Fruit fly (Drosophila melanogaster) whole organism, wandering third instar larva: ENCODE results near the gene lwr.

Source experiments
- Abd-B ChIP-seq: fragments of >200 bp; optimal IDR thresholded peaks from 2 replicates; lab custom pipeline; 2017; ENCODE audit warnings: missing biosample characterization, missing genetic modification characterization
- CG32264 ChIP-seq: fragments of 200-800 bp; sonication (Bioruptor generic); optimal IDR thresholded peaks from 2 replicates; lab custom pipeline; 2016; ENCODE audit warnings: missing biosample characterization, missing genetic modification characterization
- CrebA ChIP-seq: fragments of 200-800 bp; sonication (Bioruptor generic); optimal IDR thresholded peaks from 2 replicates; lab custom pipeline; 2016; ENCODE audit warnings: missing biosample characterization, mild to moderate bottlenecking, missing genetic modification characterization, borderline replicate concordance
- Dfd ChIP-seq: fragments of >200 bp; optimal IDR thresholded peaks from 2 replicates; lab custom pipeline; 2017; ENCODE audit warnings: missing biosample characterization, missing genetic modification characterization
- Dif ChIP-seq: fragments of 200-275, 200-300 bp; sonication (Bioruptor generic); optimal IDR thresholded peaks from 2 replicates; lab custom pipeline; 2018; ENCODE audit warnings: missing biosample characterization, missing genetic modification characterization; ENCODE audit not compliant: partially characterized antibody
- GATAd ChIP-seq: sonication (Bioruptor generic); optimal IDR thresholded peaks from 2 replicates; lab custom pipeline; 2016; ENCODE audit warnings: missing biosample characterization, missing genetic modification characterization
- HLH106 ChIP-seq: fragments of 200-800 bp; optimal IDR thresholded peaks from 3 replicates; lab custom pipeline; 2019; ENCODE audit warnings: missing biosample characterization, mild to moderate bottlenecking, missing genetic modification characterization, moderate library complexity
- Hnf4 ChIP-seq: fragments of 200-800 bp; sonication (Bioruptor generic); optimal IDR thresholded peaks from 2 replicates; lab custom pipeline; 2016; ENCODE audit warnings: missing biosample characterization, mild to moderate bottlenecking, missing genetic modification characterization
- Hr78 ChIP-seq: fragments of >200 bp; optimal IDR thresholded peaks from 2 replicates; lab custom pipeline; 2017; ENCODE audit warnings: missing biosample characterization, missing genetic modification characterization
- Hr83 ChIP-seq: fragments of 200-300 bp; sonication (Bioruptor generic); optimal IDR thresholded peaks from 2 replicates; lab custom pipeline; 2016; ENCODE audit warnings: missing biosample characterization, mild to moderate bottlenecking, missing genetic modification characterization, moderate library complexity; ENCODE audit not compliant: poor library complexity, severe bottlenecking
- Jra ChIP-seq: sonication (Bioruptor generic); optimal IDR thresholded peaks from 2 replicates; lab custom pipeline; 2016; ENCODE audit warnings: missing biosample characterization, missing genetic modification characterization
- Myc ChIP-seq: fragments of >200 bp; optimal IDR thresholded peaks from 2 replicates; lab custom pipeline; 2017
- N ChIP-seq: fragments of >200 bp; optimal IDR thresholded peaks from 2 replicates; lab custom pipeline; 2018; ENCODE audit warnings: missing biosample characterization, missing external identifiers, missing genetic modification characterization
- OdsH ChIP-seq: fragments of 200-800 bp; sonication (Bioruptor generic); optimal IDR thresholded peaks from 2 replicates; lab custom pipeline; 2016; ENCODE audit warnings: missing biosample characterization, mild to moderate bottlenecking, missing genetic modification characterization
- Rel ChIP-seq, 2 experiments: fragments of 200-800 bp; sonication (Bioruptor generic) in 1 of 2; optimal IDR thresholded peaks; 2 replicates in 1 of 2; 3 replicates in 1 of 2; lab custom pipeline; 2016 to 2019; ENCODE audit warnings: mild to moderate bottlenecking in 2 of 2, missing biosample characterization in 2 of 2, missing genetic modification characterization in 2 of 2, moderate library complexity in 1 of 2
- Sp1 ChIP-seq: fragments of 200-800 bp; sonication (Bioruptor generic); optimal IDR thresholded peaks from 3 replicates; lab custom pipeline; 2019; ENCODE audit warnings: missing biosample characterization, mild to moderate bottlenecking, missing genetic modification characterization, moderate library complexity
- Vsx2 ChIP-seq: fragments of 200-300, 225-300 bp; sonication (Bioruptor generic); optimal IDR thresholded peaks from 2 replicates; lab custom pipeline; 2018; ENCODE audit warnings: missing biosample characterization, missing genetic modification characterization; ENCODE audit not compliant: partially characterized antibody
- br ChIP-seq: fragments of 200-800 bp; sonication (Bioruptor generic); optimal IDR thresholded peaks from 2 replicates; lab custom pipeline; 2016; ENCODE audit warnings: missing biosample characterization, missing genetic modification characterization
- brk ChIP-seq: fragments of 200-800 bp; sonication (Bioruptor generic); optimal IDR thresholded peaks from 2 replicates; lab custom pipeline; 2016; ENCODE audit warnings: missing biosample characterization, mild to moderate bottlenecking, missing genetic modification characterization
- dl ChIP-seq, 2 experiments: fragments of 175-275, 200-275 bp in 1 of 2; fragments of 200-275 bp in 1 of 2; sonication (Bioruptor generic); optimal IDR thresholded peaks; lab custom pipeline; 2018; ENCODE audit warnings: mild to moderate bottlenecking in 2 of 2, missing biosample characterization in 2 of 2, missing genetic modification characterization in 2 of 2, moderate library complexity in 2 of 2; ENCODE audit not compliant: partially characterized antibody in 2 of 2, insufficient read depth in 1 of 2
- dmrt93B ChIP-seq: fragments of 200-800 bp; sonication (Bioruptor generic); optimal IDR thresholded peaks from 2 replicates; lab custom pipeline; 2018; ENCODE audit warnings: missing biosample characterization, mild to moderate bottlenecking, missing genetic modification characterization
- dsf ChIP-seq: sonication (Bioruptor generic); optimal IDR thresholded peaks from 2 replicates; lab custom pipeline; 2016; ENCODE audit warnings: missing biosample characterization, missing genetic modification characterization, borderline replicate concordance
- foxo ChIP-seq, 2 experiments: fragments of 200-800 bp; sonication (Bioruptor generic); optimal IDR thresholded peaks; 2 replicates in 1 of 2; 3 replicates in 1 of 2; lab custom pipeline; 2016 to 2017; ENCODE audit warnings: missing biosample characterization in 2 of 2, missing genetic modification characterization in 2 of 2
- fru ChIP-seq: fragments of 200-800 bp; sonication (Bioruptor generic); optimal IDR thresholded peaks from 3 replicates; lab custom pipeline; 2016; ENCODE audit warnings: missing biosample characterization, mild to moderate bottlenecking, missing genetic modification characterization
- h ChIP-seq: fragments of 200-800 bp; sonication (Bioruptor generic); optimal IDR thresholded peaks from 3 replicates; lab custom pipeline; 2016; ENCODE audit warnings: missing biosample characterization, mild to moderate bottlenecking, missing genetic modification characterization
- jim ChIP-seq: fragments of 175-275, 200-325 bp; sonication (Bioruptor generic); optimal IDR thresholded peaks from 2 replicates; lab custom pipeline; 2016; ENCODE audit warnings: missing biosample characterization, mild to moderate bottlenecking, missing genetic modification characterization
- pan ChIP-seq: fragments of >200 bp; optimal IDR thresholded peaks from 2 replicates; lab custom pipeline; 2017
- psq ChIP-seq: fragments of 200-800 bp; sonication (Bioruptor generic); optimal IDR thresholded peaks from 3 replicates; lab custom pipeline; 2017; ENCODE audit warnings: missing biosample characterization, mild to moderate bottlenecking, missing genetic modification characterization, moderate library complexity
- rgr ChIP-seq: fragments of 200-800 bp; sonication (Bioruptor generic); optimal IDR thresholded peaks from 3 replicates; lab custom pipeline; 2016; ENCODE audit warnings: missing biosample characterization, mild to moderate bottlenecking, missing genetic modification characterization
- sage ChIP-seq: fragments of 200-800 bp; sonication (Bioruptor generic); optimal IDR thresholded peaks from 2 replicates; lab custom pipeline; 2016; ENCODE audit warnings: missing biosample characterization, mild to moderate bottlenecking, missing genetic modification characterization
- tai ChIP-seq: sonication (Bioruptor generic); optimal IDR thresholded peaks from 2 replicates; lab custom pipeline; 2016; ENCODE audit warnings: missing biosample characterization, missing genetic modification characterization
- usp ChIP-seq: fragments of >200 bp; optimal IDR thresholded peaks from 2 replicates; lab custom pipeline; 2017; ENCODE audit warnings: missing biosample characterization, missing genetic modification characterization

Gene lwr

DNA sequence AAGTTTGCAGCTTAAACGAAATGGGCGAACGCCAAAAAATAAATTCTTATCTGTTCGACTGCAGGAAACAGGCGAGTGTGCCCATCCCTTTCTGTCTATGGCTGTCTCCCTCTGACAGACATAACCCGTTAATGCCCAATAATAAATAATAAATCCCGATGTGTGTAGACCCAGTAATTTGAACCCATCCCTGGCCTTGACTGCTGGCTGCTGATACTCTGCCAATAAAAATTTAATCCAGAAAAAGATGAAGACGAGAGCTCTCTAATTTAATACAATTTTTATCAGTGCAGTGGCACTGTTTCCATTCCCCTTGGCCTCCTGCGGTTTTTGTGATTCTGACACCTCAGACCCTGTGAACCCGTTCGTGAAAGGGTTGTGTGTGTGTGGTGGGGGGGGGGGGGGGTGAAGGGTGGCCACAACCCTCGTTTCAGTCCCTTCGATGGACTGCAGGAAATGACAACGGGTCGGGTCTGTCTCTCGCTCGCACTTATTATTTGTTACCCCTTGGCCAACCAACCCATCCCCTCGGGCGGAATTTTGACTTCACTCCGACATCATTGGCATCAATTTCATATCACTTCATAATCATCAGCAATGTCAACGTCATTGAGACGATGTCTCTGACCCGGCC, 16.7 kb downstream of the lwr start:
- TF ChIP-seq CG32264 (GFP tag; lab: Kevin White, UChicago): no peak
- TF ChIP-seq Dfd (GFP tag; lab: Kevin White, UChicago): peak; percentile 64
- no peak for TF ChIP-seq Vsx2 (GFP tag; lab: Kevin White, UChicago)
- TF ChIP-seq OdsH: no peak

DNA sequence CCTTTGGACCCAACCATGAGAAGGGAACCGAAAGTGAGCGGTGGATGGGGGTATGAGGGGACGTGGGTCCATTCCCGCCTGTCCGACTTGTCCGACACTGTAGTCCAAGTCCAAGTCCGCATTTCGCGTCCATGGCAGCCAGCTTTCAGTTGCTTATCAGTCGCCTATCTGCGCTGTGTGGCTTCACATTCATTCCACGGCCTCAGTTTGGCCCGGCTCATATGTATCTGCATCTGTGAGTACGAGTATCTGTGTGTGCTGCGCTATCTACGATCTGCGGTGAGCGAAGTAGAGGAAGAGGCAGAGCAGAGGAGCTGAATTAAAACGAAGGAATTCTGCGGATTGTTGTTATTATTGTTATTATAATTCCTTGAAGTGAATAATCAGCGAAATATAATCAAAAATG, 17.9 kb downstream of the lwr start:
- TF ChIP-seq Hr78 (no peak), CrebA (no peak), CG32264 (GFP tag; lab: Kevin White, UChicago) (no peak), h (GFP tag; lab: Kevin White, UChicago) (no peak), Myc (lab: Kevin White, UChicago) (no peak), dl (GFP tag; optimal IDR thresholded peaks at IDR 0.05; lab: Kevin White, UChicago; ENCODE audit: insufficient read depth in 1 of 2, partially characterized antibody in 2 of 2) (peak in 1 of 2 experiments; percentile 22), Rel (GFP tag; optimal IDR thresholded peaks at IDR 0.05; lab: Kevin White, UChicago) (no peak), Rel (tag; optimal IDR thresholded peaks at IDR 0.05; lab: Kevin White, UChicago) (peak; percentile 35), usp (no peak), N (GFP tag; lab: Kevin White, UChicago) (no peak), jim (GFP tag; lab: Kevin White, UChicago) (no peak), dsf (GFP tag; lab: Kevin White, UChicago) (no peak), pan (no peak), rgr (GFP tag; lab: Kevin White, UChicago) (no peak), Sp1 (GFP tag; lab: Kevin White, UChicago) (no peak), OdsH (no peak), tai (GFP tag; lab: Kevin White, UChicago) (no peak), HLH106 (tag; lab: Kevin White, UChicago) (no peak), psq (GFP tag; lab: Kevin White, UChicago) (peak; percentile 58), dmrt93B (no peak), Dif (GFP tag; lab: Kevin White, UChicago) (no peak), Hnf4 (peak; percentile 35), brk (GFP tag; lab: Kevin White, UChicago) (no peak)

- no peak for TF ChIP-seq pan
- TF ChIP-seq psq (GFP tag; lab: Kevin White, UChicago): peak; percentile 42
- peak; percentile 33 for TF ChIP-seq Sp1 (GFP tag; lab: Kevin White, UChicago)
- no peak for TF ChIP-seq GATAd (GFP tag; lab: Kevin White, UChicago)
- TF ChIP-seq Hr83 (GFP tag; lab: Kevin White, UChicago): peak; percentile 60
- TF ChIP-seq Hnf4: peak; percentile 8
- TF ChIP-seq CG32264 (GFP tag; lab: Kevin White, UChicago): peak; percentile 54
- TF ChIP-seq OdsH: no peak
- TF ChIP-seq Myc (lab: Kevin White, UChicago): no peak
- peak; percentile 26 for TF ChIP-seq fru (GFP tag; lab: Kevin White, UChicago)
- peak; percentile 55 for TF ChIP-seq Dif (GFP tag; lab: Kevin White, UChicago)
- peak; percentile 50 for TF ChIP-seq h (GFP tag; lab: Kevin White, UChicago)
- peak; percentile 9 for TF ChIP-seq HLH106 (tag; lab: Kevin White, UChicago)
- TF ChIP-seq dl (GFP tag; optimal IDR thresholded peaks at IDR 0.05; lab: Kevin White, UChicago; ENCODE audit: insufficient read depth in 1 of 2, partially characterized antibody in 2 of 2): peak in 1 of 2 experiments; percentile 35
- TF ChIP-seq Jra: peak; percentile 78
- no peak for TF ChIP-seq Rel (GFP tag; optimal IDR thresholded peaks at IDR 0.05; lab: Kevin White, UChicago)
- TF ChIP-seq Rel (tag; optimal IDR thresholded peaks at IDR 0.05; lab: Kevin White, UChicago): peak; percentile 47
- TF ChIP-seq brk (GFP tag; lab: Kevin White, UChicago): peak; percentile 65
- peak; percentile 30 for TF ChIP-seq rgr (GFP tag; lab: Kevin White, UChicago)
- no peak for TF ChIP-seq sage (GFP tag; lab: Kevin White, UChicago)
- TF ChIP-seq Abd-B (GFP tag; lab: Kevin White, UChicago): no peak
Observed at dm6 chr2L:523165-523835, 19.1 kb downstream of the lwr start.

dm6 chr2L:522752-523151, 19.6 kb downstream of the lwr start:
- TF ChIP-seq Sp1 (GFP tag; lab: Kevin White, UChicago) (peak; percentile 5), h (GFP tag; lab: Kevin White, UChicago) (peak; percentile 44), HLH106 (tag; lab: Kevin White, UChicago) (peak; percentile 24), br (GFP tag; lab: Kevin White, UChicago) (peak; percentile 27), Dif (GFP tag; lab: Kevin White, UChicago) (no peak), dmrt93B (peak; percentile 1), usp (no peak), Hnf4 (peak; percentile 43), foxo (GFP tag; optimal IDR thresholded peaks at IDR 0.05; lab: Kevin White, UChicago) (peak in 1 of 2 experiments; percentile 64), rgr (GFP tag; lab: Kevin White, UChicago) (peak; percentile 37)
